Worm (Caenorhabditis elegans) whole organism, young adult: ENCODE results near the gene srh-136.

Experiments used
- B0019.2 ChIP-seq: fragments of 200-800 bp; sonication (Bioruptor generic); conservative IDR thresholded peaks from 2 replicates; pipeline ENCODE4 v1.3.6; 2022; ENCODE audit warnings: missing genetic modification reagents, missing genetic modification characterization, missing compliant biosample characterization
- B0035.1 ChIP-seq: sonication (generic microtip); optimal IDR thresholded peaks from 2 replicates; lab custom pipeline; 2016; ENCODE audit warnings: missing genetic modification characterization, mild to moderate bottlenecking, missing compliant biosample characterization, missing genotype, missing genetic modification reagents
- B0336.3 ChIP-seq: fragments of 200-800 bp; sonication (Bioruptor generic); IDR thresholded peaks from 2 replicates; pipeline ENCODE4 v1.3.6; 2022; ENCODE audit warnings: missing genetic modification characterization, missing compliant biosample characterization
- ZK185.1 ChIP-seq: sonication (generic microtip); optimal IDR thresholded peaks from 2 replicates; lab custom pipeline; 2016; ENCODE audit warnings: mild to moderate bottlenecking, missing genetic modification characterization, missing compliant biosample characterization; ENCODE audit not compliant: poor library complexity, severe bottlenecking
- bed-2 ChIP-seq: fragments of 200-800 bp; sonication (Bioruptor generic); IDR thresholded peaks from 2 replicates; pipeline ENCODE4 v1.3.6; 2022; ENCODE audit warnings: missing genetic modification reagents, missing genetic modification characterization, missing compliant biosample characterization
- lin-40 ChIP-seq: sonication (generic microtip); optimal IDR thresholded peaks from 2 replicates; lab custom pipeline; 2016; ENCODE audit warnings: missing genetic modification characterization, mild to moderate bottlenecking, missing compliant biosample characterization, missing genotype, missing genetic modification reagents
- madf-6 ChIP-seq: fragments of 200-800 bp; sonication (Bioruptor generic); IDR thresholded peaks from 2 replicates; pipeline ENCODE4 v1.3.6; 2022; ENCODE audit warnings: missing genetic modification reagents, missing genetic modification characterization, missing compliant biosample characterization
- mcd-1 ChIP-seq: fragments of 200-800 bp; sonication (Bioruptor generic); IDR thresholded peaks from 2 replicates; pipeline ENCODE4 v1.3.6; 2022; ENCODE audit warnings: missing genetic modification reagents, missing genetic modification characterization, missing compliant biosample characterization
- nhr-80 ChIP-seq: sonication (generic microtip); optimal IDR thresholded peaks from 2 replicates; lab custom pipeline; 2016; ENCODE audit warnings: missing genetic modification characterization, missing compliant biosample characterization
- rec-8 ChIP-seq, 2 experiments: sonication (generic microtip); optimal IDR thresholded peaks; 2 replicates each; lab custom pipeline; 2016; ENCODE audit warnings: mild to moderate bottlenecking in 2 of 2, missing genetic modification characterization in 2 of 2, missing genetic modification reagents in 2 of 2, missing genotype in 2 of 2, missing biosample characterization in 1 of 2, missing compliant biosample characterization in 1 of 2, moderate library complexity in 1 of 2
- sdz-38 ChIP-seq: sonication (generic microtip); optimal IDR thresholded peaks from 2 replicates; lab custom pipeline; 2016; ENCODE audit warnings: missing genotype, missing genetic modification characterization, missing compliant biosample characterization
- snpc-4 ChIP-seq, 5 experiments: fragments of 150-350 bp in 1 of 5; sonication (generic microtip) in 4 of 5; optimal IDR thresholded peaks; 2 replicates each; lab custom pipeline; 2014 to 2018; ENCODE audit warnings: missing genetic modification characterization in 5 of 5, missing biosample characterization in 3 of 5, antibody characterized with exemption in 2 of 5, mild to moderate bottlenecking in 2 of 5, missing compliant biosample characterization in 2 of 5, missing genotype in 2 of 5, moderate library complexity in 2 of 5, missing genetic modification reagents in 1 of 5
- ztf-25 ChIP-seq: fragments of 200-800 bp; sonication (Bioruptor generic); IDR thresholded peaks from 2 replicates; pipeline ENCODE4 v1.3.6; 2022; ENCODE audit warnings: missing genetic modification reagents, missing genetic modification characterization, missing compliant biosample characterization

srh-136 gene

ce11 chrV:16446191-16446590, 51.2 kb downstream of the srh-136 start:
- TF ChIP-seq mcd-1 (GFP tag; lab: Robert Waterston, UW): no peak
- no peak for TF ChIP-seq B0336.3
- no peak for TF ChIP-seq snpc-4 (GFP tag; optimal IDR thresholded peaks at IDR 0.05; lab: Kevin White, UChicago)
- no peak for TF ChIP-seq snpc-4 (tag; optimal IDR thresholded peaks at IDR 0.05; lab: Kevin White, UChicago)
- TF ChIP-seq nhr-80: no peak
- no peak for TF ChIP-seq ZK185.1 (tag; lab: Kevin White, UChicago)
- no peak for TF ChIP-seq bed-2 (GFP tag; lab: Robert Waterston, UW)
- no peak for TF ChIP-seq madf-6
- TF ChIP-seq lin-40 (tag; lab: Kevin White, UChicago): no peak
- no peak for TF ChIP-seq B0035.1 (tag; lab: Kevin White, UChicago)
- no peak for TF ChIP-seq B0019.2
- no peak for TF ChIP-seq sdz-38
- TF ChIP-seq ztf-25 (GFP tag; lab: Robert Waterston, UW): no peak
- no peak for TF ChIP-seq rec-8 (tag; optimal IDR thresholded peaks at IDR 0.05; lab: Kevin White, UChicago)
